Fruit fly (Drosophila melanogaster): ENCODE results near the gene Scsalpha2.

Gene Scsalpha2

dm6 chr3R:19499776-19500175, 36.9 kb upstream of the Scsalpha2 start:
- no peak for TF ChIP-seq rn (GFP tag; IDR thresholded peaks at IDR 0.05)
- TF ChIP-seq Snoo (tag; optimal IDR thresholded peaks at IDR 0.05), result no peak
- no peak for TF ChIP-seq CG10348 (GFP tag; IDR thresholded peaks at IDR 0.05)
- TF ChIP-seq CG4496 (GFP tag; IDR thresholded peaks at IDR 0.05), result no peak
- no peak for TF ChIP-seq CG34367 (tag; optimal IDR thresholded peaks at IDR 0.05)
- no peak for TF ChIP-seq fd96Ca (GFP tag; IDR thresholded peaks at IDR 0.05)
- no peak for TF ChIP-seq CG9948 (tag; optimal IDR thresholded peaks at IDR 0.05)
- no peak for TF ChIP-seq CG14655 (GFP tag; optimal IDR thresholded peaks at IDR 0.05)
- TF ChIP-seq CG8301 (tag; optimal IDR thresholded peaks at IDR 0.05), result no peak

DNA sequence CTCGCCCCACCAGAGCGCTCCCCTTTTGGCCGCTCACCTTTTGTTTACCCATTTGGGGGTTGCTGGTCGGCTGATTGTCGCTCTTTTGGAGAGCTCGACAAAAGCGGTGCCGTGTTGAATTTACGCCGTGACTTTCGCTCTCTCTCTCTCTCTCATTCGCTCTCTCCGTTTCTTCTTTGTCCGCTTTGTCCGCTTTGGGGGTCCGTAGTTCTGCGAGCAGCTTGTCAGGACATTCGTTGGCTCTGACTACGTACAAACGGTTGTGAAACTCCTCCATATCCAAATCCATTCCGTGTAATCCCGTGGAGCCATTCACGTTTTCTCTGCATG, 36.5 kb upstream of the Scsalpha2 start:
- TF ChIP-seq Pif1A (GFP tag; optimal IDR thresholded peaks at IDR 0.05) (no peak), CG34367 (tag; optimal IDR thresholded peaks at IDR 0.05) (no peak), CG8301 (tag; optimal IDR thresholded peaks at IDR 0.05) (no peak), fd96Ca (GFP tag; IDR thresholded peaks at IDR 0.05) (no peak), CG14655 (GFP tag; optimal IDR thresholded peaks at IDR 0.05) (no peak), D1 (tag; optimal IDR thresholded peaks at IDR 0.05) (no peak), gl (tag; optimal IDR thresholded peaks at IDR 0.05) (no peak), CG15710 (tag; optimal IDR thresholded peaks at IDR 0.05) (no peak), CG12605 (GFP tag; IDR thresholded peaks at IDR 0.05) (no peak), CG17806 (tag; optimal IDR thresholded peaks at IDR 0.05) (no peak), CG9948 (tag; optimal IDR thresholded peaks at IDR 0.05) (no peak), EcR (GFP tag; optimal IDR thresholded peaks at IDR 0.05) (no peak), CG4496 (GFP tag; IDR thresholded peaks at IDR 0.05) (no peak), CG8159 (tag; optimal IDR thresholded peaks at IDR 0.05) (no peak)

DNA sequence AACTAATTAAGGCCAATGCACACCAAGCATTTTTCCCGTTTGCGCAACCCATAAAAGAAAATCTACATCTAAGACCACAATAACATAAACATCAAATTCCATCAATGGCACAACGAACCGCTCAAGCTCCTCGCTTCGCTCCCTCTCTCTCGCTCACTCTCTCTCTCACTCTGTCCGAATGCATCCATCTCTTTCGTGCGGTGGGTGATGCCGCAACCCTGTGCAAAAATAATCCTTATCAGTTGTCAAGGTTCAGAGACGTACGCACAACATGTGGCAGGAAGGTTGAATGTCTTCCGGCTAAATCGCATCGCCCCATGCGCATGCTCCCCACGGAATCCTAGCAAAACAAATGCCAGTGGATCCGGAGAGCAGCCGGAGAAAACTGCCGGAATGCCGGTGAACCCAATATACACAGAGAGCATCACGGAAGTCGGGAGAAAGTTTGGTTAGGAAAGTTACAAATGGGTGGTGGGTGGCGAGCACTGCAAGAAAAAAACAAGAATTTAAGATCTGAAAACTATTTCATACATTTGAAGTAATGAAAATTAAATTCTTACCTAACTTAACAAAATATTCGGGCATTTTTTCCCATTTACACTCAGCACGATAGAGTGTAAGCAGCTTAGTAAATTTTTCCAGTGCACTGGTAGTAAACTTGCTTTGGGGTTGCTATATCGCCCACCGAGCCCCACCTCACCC, 36.0 kb upstream of the Scsalpha2 start:
- TF ChIP-seq CG34367 (tag; optimal IDR thresholded peaks at IDR 0.05) (peak; percentile 78), CG4496 (GFP tag; IDR thresholded peaks at IDR 0.05) (peak; percentile 91), CG32121 (GFP tag; IDR thresholded peaks at IDR 0.05) (peak; percentile 88), CG15710 (tag; optimal IDR thresholded peaks at IDR 0.05) (peak; percentile 84), CG10348 (GFP tag; IDR thresholded peaks at IDR 0.05) (peak; percentile 53), Snoo (tag; optimal IDR thresholded peaks at IDR 0.05) (peak; percentile 80), CG8159 (tag; optimal IDR thresholded peaks at IDR 0.05) (peak; percentile 87), gl (tag; optimal IDR thresholded peaks at IDR 0.05) (peak; percentile 62), CG9948 (tag; optimal IDR thresholded peaks at IDR 0.05) (peak; percentile 79), D1 (tag; optimal IDR thresholded peaks at IDR 0.05) (no peak), EcR (GFP tag; optimal IDR thresholded peaks at IDR 0.05) (no peak), rn (GFP tag; IDR thresholded peaks at IDR 0.05) (peak; percentile 33; the same call in 1 of the 2 replicates), CG17806 (tag; optimal IDR thresholded peaks at IDR 0.05) (peak; percentile 76), Pif1A (GFP tag; optimal IDR thresholded peaks at IDR 0.05) (peak; percentile 66), CG13204 (GFP tag; optimal IDR thresholded peaks at IDR 0.05) (peak; percentile 63), CG8301 (tag; optimal IDR thresholded peaks at IDR 0.05) (peak; percentile 81), fd96Ca (GFP tag; IDR thresholded peaks at IDR 0.05) (peak; percentile 88), CG14655 (GFP tag; optimal IDR thresholded peaks at IDR 0.05) (peak; percentile 80), Pif1B (GFP tag; optimal IDR thresholded peaks at IDR 0.05) (peak; percentile 46), CG12605 (GFP tag; IDR thresholded peaks at IDR 0.05) (peak; percentile 61), Ets98B (GFP tag; IDR thresholded peaks at IDR 0.05) (peak; percentile 88)

DNA sequence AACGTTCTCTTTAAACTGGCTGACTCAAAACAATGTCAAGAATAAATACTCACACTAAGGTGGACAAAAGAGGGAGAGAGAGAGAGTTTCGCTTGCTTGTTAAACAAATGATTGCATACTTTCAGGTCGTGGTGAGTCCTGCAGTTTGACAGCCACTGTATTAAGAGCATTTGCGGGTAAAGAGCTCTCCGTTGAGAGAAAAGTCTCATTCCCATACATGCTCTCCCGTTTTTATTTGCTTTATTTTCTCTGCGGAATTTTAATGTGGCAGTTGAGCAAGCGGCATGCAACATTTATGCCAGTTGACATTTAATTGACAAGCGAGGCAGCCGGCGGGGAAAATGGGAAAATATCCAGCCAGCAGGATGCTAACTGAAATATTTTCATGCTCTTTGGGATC, 32.4 kb upstream of the Scsalpha2 start:
- TF ChIP-seq CG15710 (tag; optimal IDR thresholded peaks at IDR 0.05) (no peak), D1 (tag; optimal IDR thresholded peaks at IDR 0.05) (no peak), fd96Ca (GFP tag; IDR thresholded peaks at IDR 0.05) (no peak), CG32121 (GFP tag; IDR thresholded peaks at IDR 0.05) (no peak), Pif1A (GFP tag; optimal IDR thresholded peaks at IDR 0.05) (no peak)

dm6 chr3R:19492400-19492799, 29.5 kb upstream of the Scsalpha2 start:
- peak; percentile 26 for TF ChIP-seq CG9948 (tag; optimal IDR thresholded peaks at IDR 0.05)
- peak; percentile 30 for TF ChIP-seq CG15710 (tag; optimal IDR thresholded peaks at IDR 0.05)
- peak; percentile 59 for TF ChIP-seq CG8159 (tag; optimal IDR thresholded peaks at IDR 0.05)
- TF ChIP-seq EcR (GFP tag; optimal IDR thresholded peaks at IDR 0.05), result no peak
- peak; percentile 36 for TF ChIP-seq CG17806 (tag; optimal IDR thresholded peaks at IDR 0.05)
- peak; percentile 10 for TF ChIP-seq CG34367 (tag; optimal IDR thresholded peaks at IDR 0.05)
- TF ChIP-seq CG14655 (GFP tag; optimal IDR thresholded peaks at IDR 0.05), result peak; percentile 35
- TF ChIP-seq rn (GFP tag; IDR thresholded peaks at IDR 0.05), result no peak
- TF ChIP-seq Pif1A (GFP tag; optimal IDR thresholded peaks at IDR 0.05), result no peak

DNA sequence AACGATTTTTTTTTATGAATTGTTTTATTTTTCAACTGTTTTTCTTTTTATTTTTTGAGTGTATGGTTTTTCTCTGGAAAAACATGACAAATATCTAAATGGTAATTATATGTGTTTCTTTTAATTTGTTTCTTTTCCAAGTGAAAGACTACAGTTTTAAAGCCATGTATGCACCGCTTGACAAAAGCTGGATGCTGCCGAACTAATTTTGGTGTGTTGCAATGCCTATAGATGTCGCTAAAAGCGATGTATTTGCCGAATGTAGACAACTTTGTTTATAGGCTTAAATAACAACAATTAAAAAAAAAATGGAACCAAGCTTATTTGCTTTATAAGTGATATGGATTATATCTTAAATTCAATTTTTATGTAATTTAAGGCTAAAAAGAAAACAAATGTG, 28.1 kb upstream of the Scsalpha2 start, which contains the start of gene CG15025:
Gene CG15025, minus strand, starts transcription at position 120 of the 400 bp plus-strand sequence.
- TF ChIP-seq CG34367 (tag; optimal IDR thresholded peaks at IDR 0.05) (peak; percentile 10), CG14655 (GFP tag; optimal IDR thresholded peaks at IDR 0.05) (no peak), rn (GFP tag; IDR thresholded peaks at IDR 0.05) (peak; percentile 27; the same call in 1 of the 2 replicates), CG9948 (tag; optimal IDR thresholded peaks at IDR 0.05) (no peak), Snoo (tag; optimal IDR thresholded peaks at IDR 0.05) (no peak), gl (tag; optimal IDR thresholded peaks at IDR 0.05) (no peak), CG10348 (GFP tag; IDR thresholded peaks at IDR 0.05) (no peak), fd96Ca (GFP tag; IDR thresholded peaks at IDR 0.05) (no peak), Pif1A (GFP tag; optimal IDR thresholded peaks at IDR 0.05) (no peak), CG12605 (GFP tag; IDR thresholded peaks at IDR 0.05) (no peak), D1 (tag; optimal IDR thresholded peaks at IDR 0.05) (peak; percentile 79), CG13204 (GFP tag; optimal IDR thresholded peaks at IDR 0.05) (no peak), CG8301 (tag; optimal IDR thresholded peaks at IDR 0.05) (no peak), EcR (GFP tag; optimal IDR thresholded peaks at IDR 0.05) (no peak), Ets98B (GFP tag; IDR thresholded peaks at IDR 0.05) (no peak), CG4496 (GFP tag; IDR thresholded peaks at IDR 0.05) (no peak), CG8159 (tag; optimal IDR thresholded peaks at IDR 0.05) (no peak), CG15710 (tag; optimal IDR thresholded peaks at IDR 0.05) (no peak), CG32121 (GFP tag; IDR thresholded peaks at IDR 0.05) (0 out of 2 replicates have a peak, but pooled peaks have one; percentile 11), Pif1B (GFP tag; optimal IDR thresholded peaks at IDR 0.05) (no peak), CG17806 (tag; optimal IDR thresholded peaks at IDR 0.05) (no peak)

All from whole organism, pupa.